Fruit fly (Drosophila melanogaster): ENCODE results near the gene CG42752.

Gene CG42752

dm6 chr2L:18783357-18784040 is 43.6 kb upstream of the CG42752 start (continued):
- no peak for TF ChIP-seq CG1647 (GFP tag; optimal IDR thresholded peaks at IDR 0.05)
- TF ChIP-seq fd102C (GFP tag; optimal IDR thresholded peaks at IDR 0.05): no peak
- no peak for TF ChIP-seq CG6854 (GFP tag; optimal IDR thresholded peaks at IDR 0.05)
- TF ChIP-seq CG12104 (GFP tag; optimal IDR thresholded peaks at IDR 0.05): no peak
- no peak for TF ChIP-seq HLH3B (GFP tag; IDR thresholded peaks at IDR 0.05)
- peak; percentile 63 for TF ChIP-seq cg (GFP tag; optimal IDR thresholded peaks at IDR 0.05)
- TF ChIP-seq Deaf1 (tag; optimal IDR thresholded peaks at IDR 0.05): peak; percentile 50
- no peak for TF ChIP-seq Eip74EF (GFP tag; optimal IDR thresholded peaks at IDR 0.05)
- no peak for TF ChIP-seq E2f2 (GFP tag; IDR thresholded peaks at IDR 0.05)
- TF ChIP-seq gsb-n (tag; optimal IDR thresholded peaks at IDR 0.05): no peak
- TF ChIP-seq CG10565 (GFP tag; optimal IDR thresholded peaks at IDR 0.05): no peak
- peak; percentile 74 for TF ChIP-seq abd-A (tag; optimal IDR thresholded peaks at IDR 0.05)
- peak; percentile 94 for TF ChIP-seq Nf-YB (GFP tag; optimal IDR thresholded peaks at IDR 0.05)
- no peak for TF ChIP-seq CG8388 (GFP tag; optimal IDR thresholded peaks at IDR 0.05)
- no peak for TF ChIP-seq CG8359 (GFP tag; optimal IDR thresholded peaks at IDR 0.05; ENCODE audit: borderline replicate concordance)
- TF ChIP-seq otp (GFP tag; IDR thresholded peaks at IDR 0.05): no peak
- TF ChIP-seq CG10321 (GFP tag; IDR thresholded peaks at IDR 0.05): 0 out of 2 replicates have a peak, but pooled peaks have one; percentile 39
- TF ChIP-seq vnd (GFP tag; IDR thresholded peaks at IDR 0.05; ENCODE audit: partially characterized antibody): no peak
- TF ChIP-seq CG5245 (GFP tag; optimal IDR thresholded peaks at IDR 0.05): no peak
- TF ChIP-seq corto (GFP tag; optimal IDR thresholded peaks at IDR 0.05): no peak
- no peak for TF ChIP-seq exex (tag; optimal IDR thresholded peaks at IDR 0.05)
- TF ChIP-seq CG11723 (GFP tag; optimal IDR thresholded peaks at IDR 0.05): no peak
- 0 out of 2 replicates have a peak, but pooled peaks have one; percentile 17 for TF ChIP-seq Nf-YA (GFP tag; IDR thresholded peaks at IDR 0.05)
- peak; percentile 5 for TF ChIP-seq run (tag; optimal IDR thresholded peaks at IDR 0.05)
- TF ChIP-seq cad (GFP tag; optimal IDR thresholded peaks at IDR 0.05): peak; percentile 9
- peak; percentile 1 for TF ChIP-seq zen (tag; optimal IDR thresholded peaks at IDR 0.05)
- TF ChIP-seq ewg (GFP tag; optimal IDR thresholded peaks at IDR 0.05): peak; percentile 28
- TF ChIP-seq Fer1 (GFP tag; optimal IDR thresholded peaks at IDR 0.05): no peak
- no peak for TF ChIP-seq zfh2 (GFP tag; optimal IDR thresholded peaks at IDR 0.05)
- no peak for TF ChIP-seq CG6689 (GFP tag; IDR thresholded peaks at IDR 0.05)
- peak; percentile 61 for TF ChIP-seq Med (GFP tag)
- TF ChIP-seq CG9437 (GFP tag; optimal IDR thresholded peaks at IDR 0.05): no peak
- TF ChIP-seq Adf1 (GFP tag; IDR thresholded peaks at IDR 0.05): peak; percentile 19; the same call in 1 of the 2 replicates
- peak; percentile 82 for TF ChIP-seq crol (GFP tag; IDR thresholded peaks at IDR 0.05)
- TF ChIP-seq bsh (GFP tag; optimal IDR thresholded peaks at IDR 0.05): no peak
- TF ChIP-seq emc (GFP tag; optimal IDR thresholded peaks at IDR 0.05): no peak
- TF ChIP-seq CG9817 (tag; optimal IDR thresholded peaks at IDR 0.05): no peak

dm6 chr2L:18782936-18783335 is 43.0 kb upstream of the CG42752 start:
- peak; percentile 47 for TF ChIP-seq grn (GFP tag; optimal IDR thresholded peaks at IDR 0.05)
- TF ChIP-seq Elba2 (GFP tag; optimal IDR thresholded peaks at IDR 0.05): peak; percentile 29
- TF ChIP-seq D (optimal IDR thresholded peaks at IDR 0.05): peak; percentile 92
- TF ChIP-seq D (GFP tag; optimal IDR thresholded peaks at IDR 0.05): no peak
- peak; percentile 24 for TF ChIP-seq ewg (GFP tag; optimal IDR thresholded peaks at IDR 0.05)
- no peak for TF ChIP-seq CrebB (tag; optimal IDR thresholded peaks at IDR 0.05)
- no peak for TF ChIP-seq CG7556 (GFP tag; optimal IDR thresholded peaks at IDR 0.05)
- TF ChIP-seq seq (GFP tag; IDR thresholded peaks at IDR 0.05): peak; percentile 55
- peak; percentile 88 for TF ChIP-seq zen (tag; optimal IDR thresholded peaks at IDR 0.05)
- peak; percentile 74 to 97 for TF ChIP-seq Trl (optimal IDR thresholded peaks at IDR 0.05)
- TF ChIP-seq Trl (GFP tag; optimal IDR thresholded peaks at IDR 0.05): peak; percentile 12
- 0 out of 4 replicates have a peak, but pooled peaks have one; percentile 17 for TF ChIP-seq chinmo (GFP tag; IDR thresholded peaks at IDR 0.05; ENCODE audit: partially characterized antibody)
- peak; percentile 95 for TF ChIP-seq Nf-YC (tag; optimal IDR thresholded peaks at IDR 0.05)
- TF ChIP-seq crol (GFP tag; IDR thresholded peaks at IDR 0.05): peak; percentile 3; the same call in 1 of the 2 replicates
- peak; percentile 40 for TF ChIP-seq cg (GFP tag; optimal IDR thresholded peaks at IDR 0.05)
- peak; percentile 95 to 98 for TF ChIP-seq insv (GFP tag; optimal IDR thresholded peaks at IDR 0.05)
- TF ChIP-seq yki (optimal IDR thresholded peaks at IDR 0.05): peak; percentile 84
- TF ChIP-seq Hr51 (GFP tag; optimal IDR thresholded peaks at IDR 0.05): no peak

Measured in whole organism, embryonic.